Worm (Caenorhabditis elegans) whole organism, L1 larva: Measurements from ENCODE around the gene F16B3.3.

Source experiments
- aly-2 ChIP-seq: fragments of 150-350 bp; optimal IDR thresholded peaks from 2 replicates; lab custom pipeline; 2014; ENCODE audit warnings: missing biosample characterization, missing genetic modification characterization
- ceh-8 ChIP-seq: fragments of 200-800 bp; sonication (Bioruptor generic); optimal IDR thresholded peaks from 2 replicates; lab custom pipeline; 2018; ENCODE audit warnings: mild to moderate bottlenecking, missing genetic modification characterization, moderate library complexity, missing compliant biosample characterization
- ceh-82 ChIP-seq, 3 experiments: fragments of 150-350 bp in 1 of 3; sonication (generic microtip) in 2 of 3; optimal IDR thresholded peaks; 2 replicates each; lab custom pipeline; 2014 to 2017; ENCODE audit warnings: missing biosample characterization in 3 of 3, missing genetic modification characterization in 3 of 3
- ceh-88 ChIP-seq: fragments of 200-800 bp; sonication (Bioruptor generic); IDR thresholded peaks from 2 replicates; pipeline ENCODE4 v1.3.6; 2022; ENCODE audit warnings: missing genetic modification characterization, missing compliant biosample characterization
- efl-3 ChIP-seq: fragments of 200-800 bp; sonication (Bioruptor generic); optimal IDR thresholded peaks from 2 replicates; lab custom pipeline; 2018; ENCODE audit warnings: mild to moderate bottlenecking, missing genetic modification characterization, missing compliant biosample characterization
- elt-2 ChIP-seq: sonication (generic microtip); optimal IDR thresholded peaks from 2 replicates; lab custom pipeline; 2016; ENCODE audit warnings: missing genetic modification characterization, mild to moderate bottlenecking, inconsistent platforms, missing compliant biosample characterization, missing genetic modification reagents
- ets-5 ChIP-seq: fragments of 200-800 bp; sonication (Bioruptor generic); IDR thresholded peaks from 2 replicates; pipeline ENCODE4 v1.3.6; 2022; ENCODE audit warnings: missing genetic modification characterization, missing compliant biosample characterization
- fkh-10 ChIP-seq: sonication (generic microtip); optimal IDR thresholded peaks from 2 replicates; lab custom pipeline; 2017; ENCODE audit warnings: missing biosample characterization, missing genetic modification reagents, missing genetic modification characterization
- fkh-8 ChIP-seq: sonication (generic microtip); optimal IDR thresholded peaks from 2 replicates; lab custom pipeline; 2016; ENCODE audit warnings: mild to moderate bottlenecking, missing genetic modification characterization, missing compliant biosample characterization
- fos-1 ChIP-seq: fragments of 150-350 bp; optimal IDR thresholded peaks from 2 replicates; lab custom pipeline; 2014; ENCODE audit warnings: missing biosample characterization, missing genetic modification characterization
- hlh-17 ChIP-seq: fragments of 200-800 bp; sonication (Bioruptor generic); optimal IDR thresholded peaks from 2 replicates; lab custom pipeline; 2018; ENCODE audit warnings: missing genetic modification characterization, mild to moderate bottlenecking, missing compliant biosample characterization, moderate library complexity, borderline replicate concordance
- hlh-4 ChIP-seq: sonication (generic microtip); optimal IDR thresholded peaks from 2 replicates; lab custom pipeline; 2016; ENCODE audit warnings: mild to moderate bottlenecking, missing genetic modification characterization, missing compliant biosample characterization
- isw-1 ChIP-seq: fragments of 200-800 bp; sonication (Bioruptor generic); IDR thresholded peaks from 2 replicates; pipeline ENCODE4 v1.3.6; 2022; ENCODE audit warnings: missing genetic modification characterization, missing compliant biosample characterization
- jun-1 ChIP-seq: fragments of 150-350 bp; optimal IDR thresholded peaks from 2 replicates; lab custom pipeline; 2014; ENCODE audit warnings: missing biosample characterization, missing genetic modification reagents, missing genetic modification characterization
- lin-14 ChIP-seq: fragments of 200-800 bp; sonication (Bioruptor generic); optimal IDR thresholded peaks from 2 replicates; lab custom pipeline; 2018; ENCODE audit warnings: mild to moderate bottlenecking, missing genetic modification characterization, moderate library complexity, missing compliant biosample characterization
- lin-39 ChIP-seq: fragments of 150-350 bp; optimal IDR thresholded peaks from 2 replicates; lab custom pipeline; 2014; ENCODE audit warnings: missing biosample characterization, missing genetic modification reagents, missing genetic modification characterization
- lir-3 ChIP-seq: sonication (generic microtip); optimal IDR thresholded peaks from 2 replicates; lab custom pipeline; 2016; ENCODE audit warnings: mild to moderate bottlenecking, missing genetic modification characterization, moderate library complexity, missing compliant biosample characterization; ENCODE audit not compliant: poor library complexity
- lsy-2 ChIP-seq, 2 experiments: fragments of 150-350 bp; optimal IDR thresholded peaks; 2 replicates each; lab custom pipeline; 2014; ENCODE audit warnings: missing biosample characterization in 2 of 2, missing genetic modification characterization in 2 of 2
- mab-9 ChIP-seq: fragments of 200-800 bp; sonication (Bioruptor generic); IDR thresholded peaks from 2 replicates; pipeline ENCODE4 v1.3.6; 2022; ENCODE audit warnings: missing genetic modification reagents, missing genetic modification characterization, missing compliant biosample characterization
- mdl-1 ChIP-seq, 2 experiments: fragments of 150-350 bp; optimal IDR thresholded peaks; 2 replicates each; lab custom pipeline; 2014 to 2017; ENCODE audit warnings: missing biosample characterization in 2 of 2, missing genetic modification characterization in 2 of 2, inconsistent platforms in 1 of 2
- mef-2 ChIP-seq: fragments of 150-350 bp; optimal IDR thresholded peaks from 2 replicates; lab custom pipeline; 2014; ENCODE audit warnings: missing biosample characterization, missing genetic modification characterization
- nhr-20 ChIP-seq: sonication (generic microtip); optimal IDR thresholded peaks from 2 replicates; lab custom pipeline; 2016; ENCODE audit warnings: mild to moderate bottlenecking, missing genetic modification characterization, missing compliant biosample characterization
- nhr-237 ChIP-seq: fragments of 150-350 bp; optimal IDR thresholded peaks from 2 replicates; lab custom pipeline; 2014; ENCODE audit warnings: missing biosample characterization, missing genetic modification characterization
- nhr-28 ChIP-seq: fragments of 150-350 bp; optimal IDR thresholded peaks from 2 replicates; lab custom pipeline; 2014; ENCODE audit warnings: missing biosample characterization, missing genetic modification characterization
- nhr-71 ChIP-seq: sonication (generic microtip); optimal IDR thresholded peaks from 2 replicates; lab custom pipeline; 2016; ENCODE audit warnings: mild to moderate bottlenecking, missing genetic modification characterization, moderate library complexity, missing compliant biosample characterization
- nhr-77 ChIP-seq: fragments of 150-350 bp; optimal IDR thresholded peaks from 2 replicates; lab custom pipeline; 2014; ENCODE audit warnings: missing biosample characterization, missing genetic modification characterization
- nhr-84 ChIP-seq: sonication (generic microtip); optimal IDR thresholded peaks from 2 replicates; lab custom pipeline; 2017; ENCODE audit warnings: missing biosample characterization, missing genetic modification characterization
- pqm-1 ChIP-seq: sonication (generic microtip); optimal IDR thresholded peaks from 3 replicates; lab custom pipeline; 2017; ENCODE audit warnings: missing biosample characterization, missing genetic modification characterization
- skn-1 ChIP-seq: fragments of 150-350 bp; optimal IDR thresholded peaks from 2 replicates; lab custom pipeline; 2014; ENCODE audit warnings: missing biosample characterization, missing genetic modification characterization
- snpc-4 ChIP-seq: fragments of 150-350 bp; optimal IDR thresholded peaks from 2 replicates; lab custom pipeline; 2014; ENCODE audit warnings: missing biosample characterization, missing genetic modification characterization
- snu-23 ChIP-seq: sonication (generic microtip); optimal IDR thresholded peaks from 2 replicates; lab custom pipeline; 2016; ENCODE audit warnings: missing genetic modification characterization, missing compliant biosample characterization
- sptf-1 ChIP-seq: fragments of 150-350 bp; optimal IDR thresholded peaks from 2 replicates; lab custom pipeline; 2014; ENCODE audit warnings: missing biosample characterization, missing genetic modification characterization
- sup-37 ChIP-seq: fragments of 200-800 bp; sonication (Bioruptor generic); optimal IDR thresholded peaks from 2 replicates; lab custom pipeline; 2018; ENCODE audit warnings: mild to moderate bottlenecking, missing genetic modification characterization, missing compliant biosample characterization
- swsn-7 ChIP-seq: sonication (generic microtip); optimal IDR thresholded peaks from 2 replicates; lab custom pipeline; 2016; ENCODE audit warnings: missing genetic modification characterization, missing compliant biosample characterization
- tbx-2 ChIP-seq: sonication (generic microtip); optimal IDR thresholded peaks from 2 replicates; lab custom pipeline; 2016; ENCODE audit warnings: missing genetic modification characterization, missing compliant biosample characterization
- tlp-1 ChIP-seq: fragments of 150-350 bp; optimal IDR thresholded peaks from 2 replicates; lab custom pipeline; 2014; ENCODE audit warnings: missing biosample characterization, missing genetic modification characterization
- unc-62 ChIP-seq: fragments of 150-350 bp; optimal IDR thresholded peaks from 2 replicates; lab custom pipeline; 2014; ENCODE audit warnings: missing biosample characterization, missing genetic modification reagents, missing genetic modification characterization
- unc-86 ChIP-seq: sonication (generic microtip); optimal IDR thresholded peaks from 2 replicates; lab custom pipeline; 2016; ENCODE audit warnings: missing genetic modification characterization, missing compliant biosample characterization
- vab-15 ChIP-seq: sonication (generic microtip); optimal IDR thresholded peaks from 2 replicates; lab custom pipeline; 2017; ENCODE audit warnings: missing genotype, mild to moderate bottlenecking, missing genetic modification characterization, missing compliant biosample characterization
- zag-1 ChIP-seq: fragments of 150-350 bp; optimal IDR thresholded peaks from 2 replicates; lab custom pipeline; 2014; ENCODE audit warnings: missing biosample characterization, missing genetic modification characterization
- ztf-4 ChIP-seq: fragments of 150-350 bp; optimal IDR thresholded peaks from 2 replicates; lab custom pipeline; 2014; ENCODE audit warnings: missing biosample characterization, missing genetic modification characterization

Gene F16B3.3

DNA sequence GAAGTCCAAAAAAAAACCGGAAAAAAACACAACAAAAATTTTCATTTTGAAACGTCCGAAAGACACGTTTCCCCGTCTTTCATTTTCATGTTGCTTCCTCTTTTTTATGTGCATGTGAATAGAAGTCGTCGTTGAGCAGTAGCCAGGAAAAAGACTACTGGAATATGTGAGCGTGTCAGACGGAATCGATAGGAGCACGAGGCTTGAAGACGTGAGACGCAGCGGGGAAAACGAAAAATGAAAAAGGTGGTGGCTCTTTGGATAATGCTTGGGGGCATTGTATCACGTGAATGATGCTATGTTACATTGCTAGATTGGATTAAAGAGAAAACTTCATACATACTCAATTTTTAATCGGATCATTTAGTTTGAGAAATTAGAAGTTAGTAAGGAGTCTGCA is 48.4 kb upstream of the F16B3.3 start (continued):
- TF ChIP-seq mab-9 (GFP tag; lab: Robert Waterston, UW) (no peak), nhr-84 (tag; lab: Kevin White, UChicago) (no peak), nhr-28 (tag; lab: Kevin White, UChicago) (no peak), ceh-88 (GFP tag; lab: Robert Waterston, UW) (no peak), snpc-4 (tag; lab: Kevin White, UChicago) (no peak), unc-62 (GFP tag; lab: Kevin White, UChicago) (no peak), sup-37 (GFP tag; lab: Kevin White, UChicago) (no peak), ets-5 (no peak), sptf-1 (tag; lab: Kevin White, UChicago) (no peak), fos-1 (tag; lab: Kevin White, UChicago) (no peak), vab-15 (no peak), nhr-20 (tag; lab: Kevin White, UChicago) (peak; percentile 27), mef-2 (tag; lab: Kevin White, UChicago) (no peak), hlh-4 (tag; lab: Kevin White, UChicago) (no peak), fkh-10 (GFP tag; lab: Kevin White, UChicago) (peak; percentile 21), isw-1 (GFP tag; lab: Robert Waterston, UW) (peak; percentile 32; the same call in 1 of the 2 replicates), jun-1 (tag; lab: Kevin White, UChicago) (no peak), tbx-2 (tag; lab: Kevin White, UChicago) (peak; percentile 36), zag-1 (tag; lab: Kevin White, UChicago) (no peak), unc-86 (tag; lab: Kevin White, UChicago) (peak; percentile 78), nhr-237 (no peak), efl-3 (no peak), skn-1 (tag; lab: Kevin White, UChicago) (no peak), nhr-71 (tag; lab: Kevin White, UChicago) (peak; percentile 81), lir-3 (tag; lab: Kevin White, UChicago) (peak; percentile 30), ztf-4 (tag; lab: Kevin White, UChicago) (peak; percentile 33), mdl-1 (tag; optimal IDR thresholded peaks at IDR 0.05; lab: Kevin White, UChicago) (peak; percentile 24 to 30), elt-2 (tag; lab: Kevin White, UChicago) (no peak), hlh-17 (GFP tag; lab: Kevin White, UChicago) (no peak), lin-39 (tag; lab: Kevin White, UChicago) (no peak), lin-14 (peak; percentile 98), aly-2 (no peak), tlp-1 (tag; lab: Kevin White, UChicago) (no peak), lsy-2 (tag; optimal IDR thresholded peaks at IDR 0.05; lab: Kevin White, UChicago) (peak; percentile 32 to 47), pqm-1 (tag; lab: Kevin White, UChicago) (no peak), fkh-8 (tag; lab: Kevin White, UChicago) (peak; percentile 94), swsn-7 (tag; lab: Kevin White, UChicago) (peak; percentile 66), snu-23 (peak; percentile 47)

DNA sequence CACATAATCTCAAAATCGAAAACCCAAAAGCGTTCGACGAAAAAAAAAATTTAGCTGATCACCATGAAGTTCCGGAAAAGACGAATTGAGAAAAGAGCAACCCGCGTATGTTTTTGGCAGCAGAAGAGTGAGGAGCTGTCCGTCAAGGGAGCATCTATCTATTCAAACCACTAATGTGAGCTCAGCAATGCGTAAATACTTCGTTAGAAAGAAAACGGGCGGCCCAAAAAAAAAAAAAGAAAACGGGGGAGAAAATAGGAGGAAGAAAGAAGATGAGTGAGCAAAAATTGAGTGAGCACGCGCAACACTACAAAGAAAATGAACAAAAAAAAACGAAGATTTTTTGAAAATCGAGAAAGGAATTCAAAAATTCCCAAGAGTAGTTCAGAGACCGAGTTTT is 46.6 kb upstream of the F16B3.3 start:
- TF ChIP-seq lin-14 (peak; percentile 89), nhr-77 (no peak), ceh-82 (tag; optimal IDR thresholded peaks at IDR 0.05; lab: Kevin White, UChicago) (peak in 1 of 3 experiments; percentile 8), nhr-71 (tag; lab: Kevin White, UChicago) (peak; percentile 21), ceh-8 (GFP tag; lab: Kevin White, UChicago) (no peak)

DNA sequence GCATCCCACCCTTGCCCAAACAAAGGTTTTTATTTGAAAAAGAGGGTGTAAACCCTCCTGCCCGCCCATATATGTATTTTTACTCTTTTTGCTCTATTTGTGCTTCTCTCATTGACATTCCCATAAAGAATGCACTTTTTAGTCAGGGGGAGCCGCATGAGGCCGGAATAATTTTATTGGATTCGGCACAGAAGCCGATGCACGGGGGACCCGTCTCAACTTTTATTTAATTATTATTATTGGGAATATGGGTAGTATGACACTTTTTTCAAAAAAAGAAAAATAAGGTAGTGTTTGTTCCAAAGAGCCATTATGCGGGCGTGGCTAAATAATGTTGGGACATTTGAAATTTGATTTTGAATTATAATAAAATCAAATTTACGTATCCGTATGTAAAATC is 44.3 kb upstream of the F16B3.3 start:
- TF ChIP-seq lin-14 (peak; percentile 46), ceh-8 (GFP tag; lab: Kevin White, UChicago) (no peak)
